Worm (Caenorhabditis elegans) whole organism, L4 larva: ENCODE data around the gene rpl-29.

Source experiments
- D1046.2 ChIP-seq: fragments of 200-800 bp; sonication (Bioruptor generic); IDR thresholded peaks from 2 replicates; pipeline ENCODE4 v1.3.6; 2022; ENCODE audit warnings: missing genetic modification characterization, missing compliant biosample characterization
- T26A8.4 ChIP-seq: fragments of 200-800 bp; sonication (Bioruptor generic); IDR thresholded peaks from 2 replicates; pipeline ENCODE4 v1.3.6; 2022; ENCODE audit warnings: missing genetic modification characterization, missing compliant biosample characterization
- Y48G9A.11 ChIP-seq: fragments of 200-800 bp; sonication (Bioruptor generic); IDR thresholded peaks from 2 replicates; pipeline ENCODE4 v1.3.6; 2022; ENCODE audit warnings: missing genetic modification reagents, missing genetic modification characterization, missing compliant biosample characterization
- ZK546.5 ChIP-seq, 2 experiments: sonication (generic microtip); optimal IDR thresholded peaks; 2 replicates each; lab custom pipeline; 2017; ENCODE audit warnings: missing biosample characterization in 2 of 2, missing genetic modification characterization in 2 of 2
- aha-1 ChIP-seq: fragments of 150-350 bp; peaks from one replicate; lab custom pipeline; 2014; ENCODE audit warnings: missing biosample characterization, missing genetic modification characterization
- ama-1 ChIP-seq: fragments of 150-350 bp; optimal IDR thresholded peaks from 2 replicates; lab custom pipeline; 2014; ENCODE audit warnings: inconsistent platforms, mixed read lengths
- arid-1 ChIP-seq: fragments of 200-800 bp; sonication (Bioruptor generic); conservative IDR thresholded peaks from 2 replicates; pipeline ENCODE4 v1.3.6; 2022; ENCODE audit warnings: missing genetic modification reagents, missing genetic modification characterization, missing compliant biosample characterization
- attf-4 ChIP-seq: sonication (generic microtip); optimal IDR thresholded peaks from 3 replicates; lab custom pipeline; 2017; ENCODE audit warnings: missing biosample characterization, missing genetic modification characterization
- ceh-20 ChIP-seq: fragments of 200-800 bp; sonication (Bioruptor generic); IDR thresholded peaks from 2 replicates; pipeline ENCODE4 v1.3.6; 2022; ENCODE audit warnings: missing genetic modification reagents, missing genetic modification characterization, missing compliant biosample characterization
- ceh-62 ChIP-seq: sonication (generic microtip); optimal IDR thresholded peaks from 2 replicates; lab custom pipeline; 2017; ENCODE audit warnings: missing biosample characterization, missing genetic modification characterization
- ceh-82 ChIP-seq: sonication (generic microtip); optimal IDR thresholded peaks from 2 replicates; lab custom pipeline; 2017; ENCODE audit warnings: missing biosample characterization, missing genetic modification characterization
- cey-2 ChIP-seq: sonication (generic microtip); optimal IDR thresholded peaks from 3 replicates; lab custom pipeline; 2017; ENCODE audit warnings: missing genetic modification characterization, mild to moderate bottlenecking, missing compliant biosample characterization, antibody characterized with exemption, borderline replicate concordance; ENCODE audit not compliant: insufficient read depth
- ctbp-1 ChIP-seq: fragments of 200-800 bp; sonication (Bioruptor generic); IDR thresholded peaks from 2 replicates; pipeline ENCODE4 v1.3.6; 2022; ENCODE audit warnings: missing genetic modification reagents, missing genetic modification characterization, missing compliant biosample characterization
- daf-16 ChIP-seq, 3 experiments: sonication (generic microtip); optimal IDR thresholded peaks; 2 replicates each; lab custom pipeline; 2016 to 2017; ENCODE audit warnings: missing genetic modification characterization in 3 of 3, missing genetic modification reagents in 3 of 3, mild to moderate bottlenecking in 2 of 3, missing compliant biosample characterization in 2 of 3, missing biosample characterization in 1 of 3, moderate library complexity in 1 of 3
- daf-19 ChIP-seq: fragments of 200-800 bp; sonication (Bioruptor generic); conservative IDR thresholded peaks from 2 replicates; pipeline ENCODE4 v1.3.6; 2022; ENCODE audit warnings: missing genetic modification characterization, missing compliant biosample characterization
- dmd-8 ChIP-seq: fragments of 200-800 bp; sonication (Bioruptor generic); IDR thresholded peaks from 2 replicates; pipeline ENCODE4 v1.3.6; 2022; ENCODE audit warnings: missing genetic modification characterization, missing compliant biosample characterization
- dve-1 ChIP-seq: sonication (generic microtip); optimal IDR thresholded peaks from 2 replicates; lab custom pipeline; 2017; ENCODE audit warnings: antibody characterized with exemption, mild to moderate bottlenecking, missing genetic modification characterization, missing compliant biosample characterization; ENCODE audit not compliant: insufficient read depth
- egl-43 ChIP-seq: fragments of 200-800 bp; sonication (Bioruptor generic); IDR thresholded peaks from 2 replicates; pipeline ENCODE4 v1.3.6; 2022; ENCODE audit warnings: missing genetic modification reagents, missing genetic modification characterization, missing compliant biosample characterization
- hif-1 ChIP-seq, 2 experiments: sonication (generic microtip); optimal IDR thresholded peaks; 2 replicates each; lab custom pipeline; 2016 to 2017; ENCODE audit warnings: missing compliant biosample characterization in 2 of 2, missing genetic modification characterization in 2 of 2, missing genetic modification reagents in 2 of 2, missing genotype in 2 of 2, mild to moderate bottlenecking in 1 of 2
- jun-1 ChIP-seq: fragments of 150-350 bp; optimal IDR thresholded peaks from 2 replicates; lab custom pipeline; 2014; ENCODE audit warnings: missing biosample characterization, missing genetic modification reagents, missing genetic modification characterization
- lim-7 ChIP-seq: fragments of 200-800 bp; sonication (Bioruptor generic); IDR thresholded peaks from 2 replicates; pipeline ENCODE4 v1.3.6; 2022; ENCODE audit warnings: missing genetic modification characterization, missing compliant biosample characterization
- lin-1 ChIP-seq: fragments of 200-800 bp; sonication (Bioruptor generic); IDR thresholded peaks from 2 replicates; pipeline ENCODE4 v1.3.6; 2022; ENCODE audit warnings: missing genetic modification reagents, missing genetic modification characterization, missing compliant biosample characterization
- lin-38 ChIP-seq: fragments of 200-800 bp; sonication (Bioruptor generic); IDR thresholded peaks from 2 replicates; pipeline ENCODE4 v1.3.6; 2022; ENCODE audit warnings: missing genetic modification reagents, missing genetic modification characterization, missing compliant biosample characterization
- lsy-2 ChIP-seq, 2 experiments: fragments of 150-350 bp in 1 of 2; sonication (generic microtip) in 1 of 2; optimal IDR thresholded peaks; 2 replicates each; lab custom pipeline; 2014 to 2017; ENCODE audit warnings: missing biosample characterization in 2 of 2, missing genetic modification characterization in 2 of 2
- madf-5 ChIP-seq, 2 experiments: fragments of 200-800 bp; sonication (Bioruptor generic); IDR thresholded peaks; 2 replicates each; pipeline ENCODE4 v1.3.6; 2022; ENCODE audit warnings: missing compliant biosample characterization in 2 of 2, missing genetic modification characterization in 2 of 2
- madf-9 ChIP-seq: fragments of 200-800 bp; sonication (Bioruptor generic); conservative IDR thresholded peaks from 2 replicates; pipeline ENCODE4 v1.3.6; 2022; ENCODE audit warnings: missing genetic modification reagents, missing genetic modification characterization, missing compliant biosample characterization
- mdt-29 ChIP-seq: fragments of 200-800 bp; sonication (Bioruptor generic); IDR thresholded peaks from 2 replicates; pipeline ENCODE4 v1.3.6; 2022; ENCODE audit warnings: missing genetic modification reagents, missing genetic modification characterization, missing compliant biosample characterization
- mxl-2 ChIP-seq: fragments of 200-800 bp; sonication (Bioruptor generic); conservative IDR thresholded peaks from 2 replicates; pipeline ENCODE4 v1.3.6; 2022; ENCODE audit warnings: missing genetic modification reagents, missing genetic modification characterization, missing compliant biosample characterization
- mxl-3 ChIP-seq: fragments of 200-800 bp; sonication (Bioruptor generic); optimal IDR thresholded peaks from 2 replicates; lab custom pipeline; 2018; ENCODE audit warnings: mild to moderate bottlenecking, missing genetic modification characterization, missing compliant biosample characterization
- nhr-10 ChIP-seq: fragments of 150-350 bp; optimal IDR thresholded peaks from 2 replicates; lab custom pipeline; 2014; ENCODE audit warnings: missing biosample characterization, missing genetic modification characterization
- nhr-11 ChIP-seq: fragments of 150-350 bp; optimal IDR thresholded peaks from 2 replicates; lab custom pipeline; 2014; ENCODE audit warnings: missing biosample characterization, missing genetic modification characterization
- nhr-237 ChIP-seq: sonication (generic microtip); optimal IDR thresholded peaks from 2 replicates; lab custom pipeline; 2017; ENCODE audit warnings: missing biosample characterization, missing genetic modification characterization
- nhr-28 ChIP-seq: fragments of 150-350 bp; optimal IDR thresholded peaks from 2 replicates; lab custom pipeline; 2014; ENCODE audit warnings: missing biosample characterization, missing genetic modification characterization
- nhr-48 ChIP-seq: sonication (generic microtip); optimal IDR thresholded peaks from 2 replicates; lab custom pipeline; 2016; ENCODE audit warnings: mild to moderate bottlenecking, missing genetic modification characterization, missing compliant biosample characterization
- nhr-6 ChIP-seq: fragments of 150-350 bp; optimal IDR thresholded peaks from 2 replicates; lab custom pipeline; 2014; ENCODE audit warnings: missing biosample characterization, missing genetic modification characterization
- nhr-77 ChIP-seq: fragments of 150-350 bp; optimal IDR thresholded peaks from 2 replicates; lab custom pipeline; 2014; ENCODE audit warnings: missing biosample characterization, missing genetic modification characterization
- pha-4 ChIP-seq, 2 experiments: fragments of 150-350 bp in 1 of 2; fragments of 200-800 bp in 1 of 2; sonication (Bioruptor generic) in 1 of 2; IDR thresholded peaks in 1 of 2; optimal IDR thresholded peaks in 1 of 2; 2 replicates each; pipeline versions ENCODE4 v1.3.6 to Lab custom; 2014 to 2022; ENCODE audit warnings: missing genetic modification characterization in 2 of 2, missing genetic modification reagents in 2 of 2, missing biosample characterization in 1 of 2, missing compliant biosample characterization in 1 of 2
- rbr-2 ChIP-seq: sonication (generic microtip); optimal IDR thresholded peaks from 2 replicates; lab custom pipeline; 2016; ENCODE audit warnings: missing genotype, missing genetic modification characterization, missing compliant biosample characterization
- skn-1 ChIP-seq: fragments of 150-350 bp; optimal IDR thresholded peaks from 2 replicates; lab custom pipeline; 2014; ENCODE audit warnings: missing biosample characterization, missing genetic modification characterization
- spr-1 ChIP-seq: sonication (generic microtip); optimal IDR thresholded peaks from 2 replicates; lab custom pipeline; 2016; ENCODE audit warnings: mild to moderate bottlenecking, missing genetic modification characterization, missing compliant biosample characterization
- spr-3 ChIP-seq: fragments of 200-800 bp; sonication (Bioruptor generic); optimal IDR thresholded peaks from 2 replicates; lab custom pipeline; 2018; ENCODE audit warnings: mild to moderate bottlenecking, missing genetic modification characterization, missing compliant biosample characterization
- tag-97 ChIP-seq: fragments of 200-800 bp; sonication (Bioruptor generic); IDR thresholded peaks from 2 replicates; pipeline ENCODE4 v1.3.6; 2022; ENCODE audit warnings: missing genetic modification characterization, missing compliant biosample characterization
- tra-1 ChIP-seq: fragments of 200-800 bp; sonication (Bioruptor generic); IDR thresholded peaks from 2 replicates; pipeline ENCODE4 v1.3.6; 2022; ENCODE audit warnings: missing genetic modification reagents, missing genetic modification characterization, missing compliant biosample characterization
- unc-130 ChIP-seq: sonication (generic microtip); optimal IDR thresholded peaks from 2 replicates; lab custom pipeline; 2016; ENCODE audit warnings: missing genetic modification reagents, missing genetic modification characterization, missing compliant biosample characterization
- vab-7 ChIP-seq: fragments of 200-800 bp; sonication (Bioruptor generic); IDR thresholded peaks from 2 replicates; pipeline ENCODE4 v1.3.6; 2022; ENCODE audit warnings: missing genetic modification reagents, missing genetic modification characterization, missing compliant biosample characterization
- zag-1 ChIP-seq: fragments of 150-350 bp; optimal IDR thresholded peaks from 2 replicates; lab custom pipeline; 2014; ENCODE audit warnings: missing biosample characterization, missing genetic modification characterization
- zfp-3 ChIP-seq: fragments of 200-800 bp; sonication (Bioruptor generic); conservative IDR thresholded peaks from 2 replicates; pipeline ENCODE4 v1.3.6; 2022; ENCODE audit warnings: missing genetic modification reagents, missing genetic modification characterization, missing compliant biosample characterization
- ztf-11 ChIP-seq: fragments of 150-350 bp; optimal IDR thresholded peaks from 2 replicates; lab custom pipeline; 2014; ENCODE audit warnings: missing biosample characterization, missing genetic modification characterization

rpl-29 gene

ce11 chrIV:13880803-13881202, 1.2 kb upstream of the rpl-29 start (continued):
- TF ChIP-seq daf-16 (GFP tag; optimal IDR thresholded peaks at IDR 0.05; lab: Kevin White, UChicago) (no peak), daf-16 (tag; optimal IDR thresholded peaks at IDR 0.05; lab: Kevin White, UChicago) (no peak), vab-7 (GFP tag; lab: Robert Waterston, UW) (no peak), pha-4 (GFP tag; IDR thresholded peaks at IDR 0.05; lab: Robert Waterston, UW) (no peak), pha-4 (tag; optimal IDR thresholded peaks at IDR 0.05; lab: Kevin White, UChicago) (no peak), nhr-11 (peak; percentile 61), zag-1 (tag; lab: Kevin White, UChicago) (no peak), madf-9 (no peak), ceh-62 (tag; lab: Kevin White, UChicago) (no peak), skn-1 (tag; lab: Kevin White, UChicago) (no peak), egl-43 (GFP tag; lab: Robert Waterston, UW) (no peak), ztf-11 (tag; lab: Kevin White, UChicago) (no peak), ceh-82 (tag; lab: Kevin White, UChicago) (no peak), lsy-2 (tag; optimal IDR thresholded peaks at IDR 0.05; lab: Kevin White, UChicago) (peak in 1 of 2 experiments; percentile 31), nhr-28 (tag; lab: Kevin White, UChicago) (no peak), ctbp-1 (GFP tag; lab: Robert Waterston, UW) (no peak), tra-1 (GFP tag; lab: Robert Waterston, UW) (peak; percentile 50; the same call in 1 of the 2 replicates), mxl-2 (no peak), nhr-48 (tag; lab: Kevin White, UChicago) (no peak), cey-2 (tag; lab: Kevin White, UChicago) (no peak), lin-38 (GFP tag; lab: Robert Waterston, UW) (no peak), mxl-3 (peak; percentile 43)

ce11 chrIV:13882573-13882972, 548 bp downstream of the rpl-29 start, which contains the start of gene thoc-7:
Gene thoc-7, plus strand, starts transcription at chrIV:13882734.
- no peak for TF ChIP-seq daf-19 (GFP tag; lab: Robert Waterston, UW)
- no peak for TF ChIP-seq mxl-2
- TF ChIP-seq zfp-3 (GFP tag; lab: Robert Waterston, UW): 0 out of 2 replicates have a peak, but pooled peaks have one; percentile 43
- TF ChIP-seq lim-7 (GFP tag; lab: Robert Waterston, UW): no peak
- no peak for TF ChIP-seq nhr-48 (tag; lab: Kevin White, UChicago)
- no peak for TF ChIP-seq unc-130 (GFP tag; lab: Kevin White, UChicago)
- no peak for TF ChIP-seq pha-4 (GFP tag; IDR thresholded peaks at IDR 0.05; lab: Robert Waterston, UW)
- no peak for TF ChIP-seq pha-4 (tag; optimal IDR thresholded peaks at IDR 0.05; lab: Kevin White, UChicago)
- TF ChIP-seq madf-5 (GFP tag; IDR thresholded peaks at IDR 0.05; lab: Robert Waterston, UW): no peak
- TF ChIP-seq dmd-8 (GFP tag; lab: Robert Waterston, UW): peak; percentile 75
- TF ChIP-seq aha-1 (tag; lab: Kevin White, UChicago): peak; percentile 39
- TF ChIP-seq rbr-2 (tag; lab: Kevin White, UChicago): peak; percentile 5
- TF ChIP-seq lin-1 (GFP tag; lab: Robert Waterston, UW): peak; percentile 24; the same call in 1 of the 2 replicates
- peak; percentile 58 for TF ChIP-seq lin-38 (GFP tag; lab: Robert Waterston, UW)
- no peak for TF ChIP-seq skn-1 (tag; lab: Kevin White, UChicago)
- TF ChIP-seq jun-1: no peak
- no peak for TF ChIP-seq nhr-77 (tag; lab: Kevin White, UChicago)
- 0 out of 2 replicates have a peak, but pooled peaks have one; percentile 19 for TF ChIP-seq arid-1 (GFP tag; lab: Robert Waterston, UW)
- TF ChIP-seq nhr-10 (tag; lab: Kevin White, UChicago): no peak
- no peak for TF ChIP-seq ZK546.5 (tag; optimal IDR thresholded peaks at IDR 0.05; lab: Kevin White, UChicago)
- TF ChIP-seq dve-1 (tag; lab: Kevin White, UChicago): no peak
- TF ChIP-seq T26A8.4 (GFP tag; lab: Robert Waterston, UW): peak; percentile 53; the same call in 1 of the 2 replicates
- TF ChIP-seq spr-1: no peak
- no peak for TF ChIP-seq attf-4 (tag; lab: Kevin White, UChicago)
- TF ChIP-seq nhr-237 (tag; lab: Kevin White, UChicago): no peak
- TF ChIP-seq tra-1 (GFP tag; lab: Robert Waterston, UW): 0 out of 2 replicates have a peak, but pooled peaks have one; percentile 58
- TF ChIP-seq D1046.2 (GFP tag; lab: Robert Waterston, UW): no peak
- TF ChIP-seq Y48G9A.11 (GFP tag; lab: Robert Waterston, UW): peak; percentile 80
- no peak for TF ChIP-seq tag-97 (GFP tag; lab: Robert Waterston, UW)
- peak; percentile 35 for TF ChIP-seq spr-3 (GFP tag; lab: Kevin White, UChicago)
- peak; percentile 71 for TF ChIP-seq ama-1
- peak; percentile 60 for TF ChIP-seq mdt-29 (GFP tag; lab: Robert Waterston, UW)
- no peak for TF ChIP-seq hif-1 (tag; optimal IDR thresholded peaks at IDR 0.05; lab: Kevin White, UChicago)
- TF ChIP-seq ceh-20 (GFP tag; lab: Robert Waterston, UW): no peak
- no peak for TF ChIP-seq madf-9
- no peak for TF ChIP-seq nhr-6
